Fruit fly (Drosophila melanogaster) whole organism, embryonic: ENCODE measurements around the gene CG7985.

Source experiments
- Blimp-1 ChIP-seq: fragments of 200-800 bp; sonication (Bioruptor generic); optimal IDR thresholded peaks from 3 replicates; lab custom pipeline; 2018; ENCODE audit warnings: missing biosample characterization, missing genetic modification characterization, mild to moderate bottlenecking, moderate library complexity, missing genetic modification reagents
- BtbVII ChIP-seq: fragments of 200-800 bp; sonication (Bioruptor generic); optimal IDR thresholded peaks from 3 replicates; lab custom pipeline; 2017; ENCODE audit warnings: missing biosample characterization, mild to moderate bottlenecking, missing genetic modification characterization
- CG10654 ChIP-seq: fragments of 200-800 bp; sonication (Bioruptor generic); optimal IDR thresholded peaks from 2 replicates; lab custom pipeline; 2016; ENCODE audit warnings: missing biosample characterization, missing genetic modification characterization
- CG10959 ChIP-seq: fragments of 200-800 bp; sonication (Bioruptor generic); IDR thresholded peaks from 2 replicates; pipeline ENCODE4 v1.3.6; 2022; ENCODE audit warnings: missing biosample characterization, missing genetic modification characterization
- CG11696 ChIP-seq: fragments of 200-800 bp; sonication (Bioruptor generic); IDR thresholded peaks from 2 replicates; pipeline ENCODE4 v1.3.6; 2022; ENCODE audit warnings: missing biosample characterization, missing genetic modification characterization
- CG12299 ChIP-seq: fragments of 200-800 bp; sonication (Bioruptor generic); optimal IDR thresholded peaks from 2 replicates; lab custom pipeline; 2018; ENCODE audit warnings: missing biosample characterization, mild to moderate bottlenecking, missing genetic modification characterization
- CG15073 ChIP-seq: fragments of 200-800 bp; sonication (Bioruptor generic); optimal IDR thresholded peaks from 2 replicates; lab custom pipeline; 2016; ENCODE audit warnings: missing biosample characterization, missing genetic modification characterization
- CG15269 ChIP-seq: fragments of 200-800 bp; sonication (Bioruptor generic); optimal IDR thresholded peaks from 2 replicates; lab custom pipeline; 2018; ENCODE audit warnings: missing biosample characterization, mild to moderate bottlenecking, missing genetic modification characterization, moderate library complexity
- CG1529 ChIP-seq: fragments of 200-800 bp; sonication (Bioruptor generic); optimal IDR thresholded peaks from 3 replicates; lab custom pipeline; 2018; ENCODE audit warnings: missing biosample characterization, missing genetic modification characterization
- CG1832 ChIP-seq: fragments of 200-800 bp; sonication (Bioruptor generic); optimal IDR thresholded peaks from 2 replicates; lab custom pipeline; 2017; ENCODE audit warnings: missing biosample characterization, mild to moderate bottlenecking, missing genetic modification characterization, inconsistent platforms
- CG2875 ChIP-seq: fragments of 200-800 bp; sonication (Bioruptor generic); optimal IDR thresholded peaks from 2 replicates; lab custom pipeline; 2017; ENCODE audit warnings: missing biosample characterization, mild to moderate bottlenecking, missing genetic modification characterization, missing genetic modification reagents
- CG30020 ChIP-seq: fragments of 200-800 bp; optimal IDR thresholded peaks from 2 replicates; lab custom pipeline; 2019; ENCODE audit warnings: missing biosample characterization, mild to moderate bottlenecking, missing genetic modification characterization, moderate library complexity
- CG31388 ChIP-seq: fragments of 200-800 bp; sonication (Bioruptor generic); optimal IDR thresholded peaks from 2 replicates; lab custom pipeline; 2016; ENCODE audit warnings: missing biosample characterization, missing genetic modification characterization
- CG34422 ChIP-seq: fragments of 200-800 bp; sonication (Bioruptor generic); IDR thresholded peaks from 3 replicates; pipeline ENCODE4 v1.3.6; 2022; ENCODE audit warnings: missing biosample characterization, missing genetic modification characterization
- CG3995 ChIP-seq: fragments of 200-800 bp; sonication (Bioruptor generic); optimal IDR thresholded peaks from 3 replicates; lab custom pipeline; 2016; ENCODE audit warnings: missing biosample characterization, missing genetic modification characterization
- CG4854 ChIP-seq: fragments of 200-800 bp; sonication (Bioruptor generic); optimal IDR thresholded peaks from 2 replicates; lab custom pipeline; 2016; ENCODE audit warnings: missing biosample characterization, missing genetic modification characterization, inconsistent platforms
- CG5180 ChIP-seq: fragments of 200-800 bp; sonication (Bioruptor generic); optimal IDR thresholded peaks from 3 replicates; lab custom pipeline; 2017; ENCODE audit warnings: missing biosample characterization, missing genetic modification characterization, mild to moderate bottlenecking, moderate library complexity, missing genetic modification reagents
- CG6175 ChIP-seq: fragments of 200-800 bp; sonication (Bioruptor generic); IDR thresholded peaks from 3 replicates; pipeline ENCODE4 v1.3.6; 2022; ENCODE audit warnings: missing biosample characterization, missing genetic modification characterization
- CG6813 ChIP-seq: fragments of 200-800 bp; sonication (Bioruptor generic); optimal IDR thresholded peaks from 2 replicates; lab custom pipeline; 2017; ENCODE audit warnings: missing biosample characterization, missing genetic modification characterization, mild to moderate bottlenecking, moderate library complexity, missing genetic modification reagents
- CG7271 ChIP-seq: fragments of 200-800 bp; sonication (Bioruptor generic); optimal IDR thresholded peaks from 2 replicates; lab custom pipeline; 2018; ENCODE audit warnings: missing biosample characterization, mild to moderate bottlenecking, missing genetic modification characterization, moderate library complexity
- CG8388 ChIP-seq: fragments of 200-800 bp; sonication (Bioruptor generic); optimal IDR thresholded peaks from 2 replicates; lab custom pipeline; 2019; ENCODE audit warnings: missing biosample characterization, mild to moderate bottlenecking, missing genetic modification characterization, moderate library complexity
- Dek ChIP-seq: fragments of 200-800 bp; sonication (Bioruptor generic); optimal IDR thresholded peaks from 3 replicates; lab custom pipeline; 2019; ENCODE audit warnings: missing biosample characterization, mild to moderate bottlenecking, missing genetic modification characterization, moderate library complexity
- Eip74EF ChIP-seq, 2 experiments: fragments of 200-800 bp in 1 of 2; fragments of >200 bp in 1 of 2; sonication (Bioruptor generic) in 1 of 2; optimal IDR thresholded peaks; 2 replicates each; lab custom pipeline; 2017 to 2019; ENCODE audit warnings: missing biosample characterization in 2 of 2, missing genetic modification characterization in 2 of 2, mild to moderate bottlenecking in 1 of 2, moderate library complexity in 1 of 2
- Fer3 ChIP-seq: fragments of 200-800 bp; sonication (Bioruptor generic); optimal IDR thresholded peaks from 2 replicates; lab custom pipeline; 2018; ENCODE audit warnings: missing biosample characterization, mild to moderate bottlenecking, missing genetic modification characterization, moderate library complexity
- Hmx ChIP-seq: fragments of 200-800 bp; sonication (Bioruptor generic); optimal IDR thresholded peaks from 2 replicates; lab custom pipeline; 2016; ENCODE audit warnings: missing biosample characterization, missing genetic modification characterization
- Hr39 ChIP-seq: fragments of >200 bp; optimal IDR thresholded peaks from 2 replicates; lab custom pipeline; 2017
- MESR4 ChIP-seq: fragments of 200-800 bp; sonication (Bioruptor generic); optimal IDR thresholded peaks from 2 replicates; lab custom pipeline; 2018; ENCODE audit warnings: missing biosample characterization, mild to moderate bottlenecking, missing genetic modification characterization, moderate library complexity
- Mes4 ChIP-seq: fragments of 200-800 bp; sonication (Bioruptor generic); optimal IDR thresholded peaks from 2 replicates; lab custom pipeline; 2016; ENCODE audit warnings: missing biosample characterization, missing genetic modification characterization
- Sin3A ChIP-seq: fragments of >200 bp; optimal IDR thresholded peaks from 2 replicates; lab custom pipeline; 2018
- Six4 ChIP-seq: fragments of 200-800 bp; sonication (Bioruptor generic); optimal IDR thresholded peaks from 2 replicates; lab custom pipeline; 2016; ENCODE audit warnings: missing biosample characterization, missing genetic modification characterization
- TFAM ChIP-seq: fragments of 200-800 bp; sonication (Bioruptor generic); optimal IDR thresholded peaks from 2 replicates; lab custom pipeline; 2017; ENCODE audit warnings: missing biosample characterization, missing genetic modification characterization, inconsistent platforms
- ap ChIP-seq: fragments of 200-800 bp; sonication (Bioruptor generic); IDR thresholded peaks from 2 replicates; pipeline ENCODE4 v1.3.6; 2022; ENCODE audit warnings: missing biosample characterization, missing genetic modification characterization
- bigmax ChIP-seq: fragments of 200-800 bp; sonication (Bioruptor generic); optimal IDR thresholded peaks from 2 replicates; lab custom pipeline; 2018; ENCODE audit warnings: missing biosample characterization, mild to moderate bottlenecking, missing genetic modification characterization
- btn ChIP-seq: fragments of 200-800 bp; sonication (Bioruptor generic); optimal IDR thresholded peaks from 2 replicates; lab custom pipeline; 2016; ENCODE audit warnings: missing biosample characterization, missing genetic modification characterization
- cwo ChIP-seq: fragments of 200-800 bp; sonication (Bioruptor generic); optimal IDR thresholded peaks from 3 replicates; lab custom pipeline; 2017; ENCODE audit warnings: missing biosample characterization, missing genetic modification characterization, mild to moderate bottlenecking, moderate library complexity, missing genetic modification reagents
- dm ChIP-seq: fragments of 200-800 bp; sonication (Bioruptor generic); optimal IDR thresholded peaks from 3 replicates; lab custom pipeline; 2016; ENCODE audit warnings: missing biosample characterization, missing genetic modification characterization
- eve ChIP-seq, 2 experiments: fragments of >200 bp; optimal IDR thresholded peaks; 2 replicates each; lab custom pipeline; 2017; ENCODE audit warnings: missing biosample characterization in 2 of 2, missing genetic modification characterization in 2 of 2
- exex ChIP-seq: fragments of 200-800 bp; sonication (Bioruptor generic); optimal IDR thresholded peaks from 4 replicates; lab custom pipeline; 2018; ENCODE audit warnings: missing biosample characterization, mild to moderate bottlenecking, missing genetic modification characterization, moderate library complexity
- grn ChIP-seq: fragments of 200-800 bp; sonication (Bioruptor generic); optimal IDR thresholded peaks from 3 replicates; lab custom pipeline; 2017; ENCODE audit warnings: missing biosample characterization, missing genetic modification characterization
- ind ChIP-seq: fragments of 200-800 bp; sonication (Bioruptor generic); optimal IDR thresholded peaks from 3 replicates; lab custom pipeline; 2016; ENCODE audit warnings: missing biosample characterization, missing genetic modification characterization
- kni ChIP-seq: fragments of 200-800 bp; sonication (Bioruptor generic); optimal IDR thresholded peaks from 3 replicates; lab custom pipeline; 2017; ENCODE audit warnings: mild to moderate bottlenecking, missing biosample characterization, missing genetic modification reagents, missing genetic modification characterization
- knrl ChIP-seq: fragments of 200-800 bp; sonication (Bioruptor generic); IDR thresholded peaks from 3 replicates; pipeline ENCODE4 v1.3.6; 2022; ENCODE audit warnings: missing biosample characterization, missing genetic modification characterization; ENCODE audit not compliant: partially characterized antibody
- mld ChIP-seq: fragments of 200-800 bp; sonication (Bioruptor generic); IDR thresholded peaks from 3 replicates; pipeline ENCODE4 v1.3.6; 2022; ENCODE audit warnings: missing biosample characterization, missing genetic modification characterization; ENCODE audit not compliant: partially characterized antibody
- pb ChIP-seq: fragments of 200-800 bp; sonication (Bioruptor generic); optimal IDR thresholded peaks from 3 replicates; lab custom pipeline; 2016; ENCODE audit warnings: missing biosample characterization, missing genetic modification characterization
- pnt ChIP-seq: fragments of 200-800 bp; sonication (Bioruptor generic); optimal IDR thresholded peaks from 3 replicates; lab custom pipeline; 2016; ENCODE audit warnings: missing biosample characterization, missing genetic modification characterization
- repo ChIP-seq: fragments of 200-800 bp; sonication (Bioruptor generic); optimal IDR thresholded peaks from 2 replicates; lab custom pipeline; 2016; ENCODE audit warnings: missing biosample characterization, missing genetic modification characterization
- sens-2 ChIP-seq: fragments of 200-800 bp; sonication (Bioruptor generic); IDR thresholded peaks from 2 replicates; pipeline ENCODE4 v1.3.6; 2022; ENCODE audit warnings: missing biosample characterization, missing genetic modification characterization
- sob ChIP-seq: fragments of 200-800 bp; sonication (Bioruptor generic); IDR thresholded peaks from 2 replicates; pipeline ENCODE4 v1.3.6; 2022; ENCODE audit warnings: missing biosample characterization, missing genetic modification characterization
- ssp ChIP-seq: fragments of 200-800 bp; sonication (Bioruptor generic); IDR thresholded peaks from 2 replicates; pipeline ENCODE4 v1.3.6; 2022; ENCODE audit warnings: missing biosample characterization, missing genetic modification characterization
- twi ChIP-seq: fragments of 200-800 bp; optimal IDR thresholded peaks from 2 replicates; lab custom pipeline; 2019; ENCODE audit warnings: missing biosample characterization, mild to moderate bottlenecking, missing genetic modification characterization, moderate library complexity
- vnd ChIP-seq: fragments of 200-800 bp; sonication (Bioruptor generic); IDR thresholded peaks from 3 replicates; pipeline ENCODE4 v1.3.6; 2022; ENCODE audit warnings: missing biosample characterization, missing genetic modification characterization; ENCODE audit not compliant: partially characterized antibody

Gene CG7985

dm6 chr3R:18185385-18185784 lies 14.3 kb upstream of the CG7985 start, which contains the start of the genes Arp5 and CG7208 (continued):
- no peak for TF ChIP-seq BtbVII
- TF ChIP-seq sens-2 (GFP tag; lab: Robert Waterston, UW), result no peak
- peak; percentile 60 for TF ChIP-seq CG10654
- no peak for TF ChIP-seq eve (GFP tag; optimal IDR thresholded peaks at IDR 0.05; lab: Kevin White, UChicago)
- peak; percentile 77 for TF ChIP-seq Blimp-1 (GFP tag; lab: Kevin White, UChicago)
- TF ChIP-seq btn (GFP tag; lab: Kevin White, UChicago), result no peak
- peak; percentile 42 for TF ChIP-seq cwo (GFP tag; lab: Kevin White, UChicago)
- peak; percentile 40 for TF ChIP-seq Six4 (GFP tag; lab: Kevin White, UChicago)
- peak; percentile 70 for TF ChIP-seq Dek
- no peak for TF ChIP-seq Hmx (GFP tag; lab: Kevin White, UChicago)
- TF ChIP-seq CG15073 (GFP tag; lab: Kevin White, UChicago), result no peak
- peak; percentile 29 for TF ChIP-seq CG31388 (GFP tag; lab: Kevin White, UChicago)
- peak; percentile 75 for TF ChIP-seq ind
- peak; percentile 11 for TF ChIP-seq Mes4 (GFP tag; lab: Kevin White, UChicago)
- TF ChIP-seq CG1529, result peak; percentile 47
- peak; percentile 55 for TF ChIP-seq CG12299 (tag; lab: Kevin White, UChicago)
- no peak for TF ChIP-seq bigmax (GFP tag; lab: Kevin White, UChicago)
- no peak for TF ChIP-seq CG10959
- TF ChIP-seq twi (tag; lab: Kevin White, UChicago), result peak; percentile 37
- no peak for TF ChIP-seq CG30020 (tag; lab: Kevin White, UChicago)
- TF ChIP-seq ap (GFP tag; lab: Robert Waterston, UW), result 0 out of 2 replicates have a peak, but pooled peaks have one; percentile 30
- no peak for TF ChIP-seq repo (GFP tag; lab: Kevin White, UChicago)
- no peak for TF ChIP-seq kni (GFP tag; lab: Kevin White, UChicago)
- TF ChIP-seq Hr39 (lab: Kevin White, UChicago), result no peak
- TF ChIP-seq TFAM (GFP tag; lab: Kevin White, UChicago), result no peak
- no peak for TF ChIP-seq knrl (GFP tag; lab: Robert Waterston, UW)
- peak; percentile 58 for TF ChIP-seq CG4854 (GFP tag; lab: Kevin White, UChicago)
- TF ChIP-seq ssp (GFP tag; lab: Robert Waterston, UW), result peak; percentile 41
- TF ChIP-seq pb (GFP tag; lab: Kevin White, UChicago), result no peak
- TF ChIP-seq CG6813 (GFP tag; lab: Kevin White, UChicago), result no peak
- peak; percentile 34 for TF ChIP-seq CG3995
- TF ChIP-seq vnd (GFP tag; lab: Robert Waterston, UW), result no peak
- no peak for TF ChIP-seq exex
- TF ChIP-seq Sin3A, result peak; percentile 9
- TF ChIP-seq CG7271, result no peak
- TF ChIP-seq mld (GFP tag; lab: Robert Waterston, UW), result no peak
- TF ChIP-seq CG5180 (GFP tag; lab: Kevin White, UChicago), result no peak
- no peak for TF ChIP-seq CG1832
- no peak for TF ChIP-seq CG11696
- peak; percentile 77 for TF ChIP-seq Fer3 (tag; lab: Kevin White, UChicago)
- TF ChIP-seq CG2875, result no peak
- no peak for TF ChIP-seq Eip74EF (GFP tag; optimal IDR thresholded peaks at IDR 0.05; lab: Kevin White, UChicago)
- peak; percentile 37 for TF ChIP-seq MESR4 (GFP tag; lab: Kevin White, UChicago)
- TF ChIP-seq CG6175, result no peak
- peak; percentile 18 for TF ChIP-seq pnt (GFP tag; lab: Kevin White, UChicago)
- TF ChIP-seq CG8388 (GFP tag; lab: Kevin White, UChicago), result peak; percentile 52
- TF ChIP-seq CG34422, result peak; percentile 63; the same call in 1 of the 3 replicates
- TF ChIP-seq grn, result no peak
- TF ChIP-seq dm, result peak; percentile 5
- TF ChIP-seq CG15269 (tag; lab: Kevin White, UChicago), result no peak
- peak; percentile 79 for TF ChIP-seq sob
